Fruit fly (Drosophila melanogaster) whole organism, embryonic: Measurements from ENCODE around the gene SelT.

Experiments
- ATbp ChIP-seq: fragments of 200-800 bp; sonication (Bioruptor generic); optimal IDR thresholded peaks from 2 replicates; lab custom pipeline; 2017; ENCODE audit warnings: missing biosample characterization, mild to moderate bottlenecking, missing genetic modification characterization, missing genetic modification reagents
- B-H2 ChIP-seq: fragments of 200-800 bp; sonication (Bioruptor generic); optimal IDR thresholded peaks from 2 replicates; lab custom pipeline; 2018; ENCODE audit warnings: missing biosample characterization, mild to moderate bottlenecking, missing genetic modification characterization
- CG10462 ChIP-seq: fragments of 200-800 bp; sonication (Bioruptor generic); optimal IDR thresholded peaks from 2 replicates; lab custom pipeline; 2016; ENCODE audit warnings: missing biosample characterization, missing genetic modification characterization
- CG10565 ChIP-seq: fragments of 200-800 bp; sonication (Bioruptor generic); optimal IDR thresholded peaks from 3 replicates; lab custom pipeline; 2016; ENCODE audit warnings: missing biosample characterization, mild to moderate bottlenecking, missing genetic modification characterization
- CG11560 ChIP-seq: fragments of 200-800 bp; sonication (Bioruptor generic); IDR thresholded peaks from 3 replicates; pipeline ENCODE4 v1.3.6; 2022; ENCODE audit warnings: missing biosample characterization, missing genetic modification characterization
- CG12659 ChIP-seq: fragments of 200-800 bp; sonication (Bioruptor generic); optimal IDR thresholded peaks from 3 replicates; lab custom pipeline; 2017; ENCODE audit warnings: mild to moderate bottlenecking, missing biosample characterization, missing genetic modification reagents, missing genetic modification characterization
- CG14860 ChIP-seq: fragments of 200-800 bp; sonication (Bioruptor generic); IDR thresholded peaks from 3 replicates; pipeline ENCODE4 v1.3.6; 2022; ENCODE audit warnings: missing biosample characterization, missing genetic modification characterization; ENCODE audit not compliant: partially characterized antibody
- CG1529 ChIP-seq: fragments of 200-800 bp; sonication (Bioruptor generic); optimal IDR thresholded peaks from 3 replicates; lab custom pipeline; 2018; ENCODE audit warnings: missing biosample characterization, missing genetic modification characterization
- CG16863 ChIP-seq: fragments of 200-800 bp; sonication (Bioruptor generic); optimal IDR thresholded peaks from 3 replicates; lab custom pipeline; 2016; ENCODE audit warnings: missing biosample characterization, missing genetic modification characterization
- CG17912 ChIP-seq: fragments of 200-800 bp; sonication (Bioruptor generic); optimal IDR thresholded peaks from 2 replicates; lab custom pipeline; 2018; ENCODE audit warnings: missing biosample characterization, mild to moderate bottlenecking, missing genetic modification characterization
- CG18011 ChIP-seq: fragments of 200-800 bp; sonication (Bioruptor generic); optimal IDR thresholded peaks from 2 replicates; lab custom pipeline; 2017; ENCODE audit warnings: missing biosample characterization, missing genetic modification characterization, mild to moderate bottlenecking, moderate library complexity, missing genotype
- CG18599 ChIP-seq: fragments of 200-800 bp; sonication (Bioruptor generic); optimal IDR thresholded peaks from 3 replicates; lab custom pipeline; 2017; ENCODE audit warnings: missing biosample characterization, missing genetic modification characterization, mild to moderate bottlenecking, moderate library complexity, missing genetic modification reagents
- CG7372 ChIP-seq: fragments of 200-800 bp; sonication (Bioruptor generic); IDR thresholded peaks from 2 replicates; pipeline ENCODE4 v1.3.6; 2022; ENCODE audit warnings: missing biosample characterization, missing genetic modification characterization
- CG8765 ChIP-seq: fragments of 200-800 bp; sonication (Bioruptor generic); IDR thresholded peaks from 2 replicates; pipeline ENCODE4 v1.3.6; 2022; ENCODE audit warnings: missing biosample characterization, missing genetic modification characterization
- CG8944 ChIP-seq: fragments of 200-800 bp; sonication (Bioruptor generic); optimal IDR thresholded peaks from 3 replicates; lab custom pipeline; 2016; ENCODE audit warnings: missing biosample characterization, missing genetic modification characterization
- CG9437 ChIP-seq: fragments of 200-800 bp; sonication (Bioruptor generic); optimal IDR thresholded peaks from 2 replicates; lab custom pipeline; 2018; ENCODE audit warnings: missing biosample characterization, mild to moderate bottlenecking, missing genetic modification characterization
- Dad ChIP-seq: fragments of 200-800 bp; sonication (Bioruptor generic); optimal IDR thresholded peaks from 3 replicates; lab custom pipeline; 2016; ENCODE audit warnings: missing biosample characterization, missing genetic modification characterization
- Dek ChIP-seq: fragments of 200-800 bp; sonication (Bioruptor generic); optimal IDR thresholded peaks from 3 replicates; lab custom pipeline; 2019; ENCODE audit warnings: missing biosample characterization, mild to moderate bottlenecking, missing genetic modification characterization, moderate library complexity
- Dll ChIP-seq: fragments of 200-800 bp; sonication (Bioruptor generic); IDR thresholded peaks from 4 replicates; pipeline ENCODE4 v1.3.6; 2022; ENCODE audit warnings: missing biosample characterization, missing genetic modification characterization; ENCODE audit not compliant: partially characterized antibody
- Ets97D ChIP-seq: fragments of 200-800 bp; sonication (Bioruptor generic); optimal IDR thresholded peaks from 3 replicates; lab custom pipeline; 2016; ENCODE audit warnings: missing biosample characterization, missing genetic modification characterization
- Gsc ChIP-seq: fragments of 200-800 bp; sonication (Bioruptor generic); IDR thresholded peaks from 2 replicates; pipeline ENCODE4 v1.3.6; 2022; ENCODE audit warnings: missing biosample characterization, missing genetic modification characterization
- HLH54F ChIP-seq: fragments of 200-800 bp; sonication (Bioruptor generic); optimal IDR thresholded peaks from 3 replicates; lab custom pipeline; 2016; ENCODE audit warnings: missing biosample characterization, missing genetic modification characterization
- Hr51 ChIP-seq, 2 experiments: fragments of 200-800 bp; sonication (Bioruptor generic); optimal IDR thresholded peaks; 2 replicates in 1 of 2; 3 replicates in 1 of 2; lab custom pipeline; 2016 to 2018; ENCODE audit warnings: missing biosample characterization in 2 of 2, missing genetic modification characterization in 2 of 2, mild to moderate bottlenecking in 1 of 2, moderate library complexity in 1 of 2
- Kr ChIP-seq: fragments of 200-800 bp; sonication (Bioruptor generic); optimal IDR thresholded peaks from 2 replicates; lab custom pipeline; 2017; ENCODE audit warnings: missing biosample characterization, mild to moderate bottlenecking, missing genetic modification characterization
- Mrtf ChIP-seq: fragments of 200-800 bp; sonication (Bioruptor generic); IDR thresholded peaks from 3 replicates; pipeline ENCODE4 v1.3.6; 2022; ENCODE audit warnings: missing biosample characterization, missing genetic modification characterization
- NK7.1 ChIP-seq: fragments of 200-800 bp; sonication (Bioruptor generic); optimal IDR thresholded peaks from 3 replicates; lab custom pipeline; 2016; ENCODE audit warnings: missing biosample characterization, missing genetic modification characterization
- NfI ChIP-seq: fragments of 200-800 bp; sonication (Bioruptor generic); optimal IDR thresholded peaks from 3 replicates; lab custom pipeline; 2018; ENCODE audit warnings: missing biosample characterization, mild to moderate bottlenecking, missing genetic modification characterization, moderate library complexity
- Optix ChIP-seq: fragments of 200-800 bp; sonication (Bioruptor generic); IDR thresholded peaks from 3 replicates; pipeline ENCODE4 v1.3.6; 2022; ENCODE audit warnings: missing biosample characterization, missing genetic modification characterization
- Poxn ChIP-seq: fragments of 200-800 bp; sonication (Bioruptor generic); IDR thresholded peaks from 2 replicates; pipeline ENCODE4 v1.3.6; 2022; ENCODE audit warnings: missing biosample characterization, missing genetic modification characterization
- Sox100B ChIP-seq: fragments of 200-800 bp; sonication (Bioruptor generic); optimal IDR thresholded peaks from 3 replicates; lab custom pipeline; 2018; ENCODE audit warnings: missing biosample characterization, mild to moderate bottlenecking, missing genetic modification characterization
- Spps ChIP-seq: fragments of 200-800 bp; sonication (Bioruptor generic); optimal IDR thresholded peaks from 2 replicates; lab custom pipeline; 2018; ENCODE audit warnings: missing biosample characterization, mild to moderate bottlenecking, missing genetic modification characterization
- Stat92E ChIP-seq, 3 experiments: fragments of >200 bp in 2 of 3; fragments of 200-800 bp in 1 of 3; sonication (Bioruptor generic) in 1 of 3; optimal IDR thresholded peaks; 2 replicates each; lab custom pipeline; 2017 to 2019; ENCODE audit warnings: missing biosample characterization in 3 of 3, missing genetic modification characterization in 3 of 3, mild to moderate bottlenecking in 1 of 3, moderate library complexity in 1 of 3
- Usf ChIP-seq: fragments of 200-800 bp; sonication (Bioruptor generic); optimal IDR thresholded peaks from 2 replicates; lab custom pipeline; 2017; ENCODE audit warnings: missing genotype, missing biosample characterization, missing genetic modification characterization
- Xrp1 ChIP-seq: fragments of 200-800 bp; sonication (Bioruptor generic); IDR thresholded peaks from 2 replicates; pipeline ENCODE4 v1.3.6; 2022; ENCODE audit warnings: missing biosample characterization, missing genetic modification characterization
- amos ChIP-seq: fragments of 200-800 bp; sonication (Bioruptor generic); IDR thresholded peaks from 2 replicates; pipeline ENCODE4 v1.3.6; 2022; ENCODE audit warnings: missing biosample characterization, missing genetic modification characterization; ENCODE audit not compliant: partially characterized antibody
- ato ChIP-seq: fragments of 200-800 bp; sonication (Bioruptor generic); IDR thresholded peaks from 2 replicates; pipeline ENCODE4 v1.3.6; 2022; ENCODE audit warnings: missing biosample characterization, missing genetic modification characterization; ENCODE audit not compliant: partially characterized antibody
- bcd ChIP-seq: fragments of 200-800 bp; sonication (Bioruptor generic); optimal IDR thresholded peaks from 2 replicates; lab custom pipeline; 2017; ENCODE audit warnings: missing biosample characterization, mild to moderate bottlenecking, missing genetic modification characterization
- dati ChIP-seq: fragments of 200-800 bp; sonication (Bioruptor generic); IDR thresholded peaks from 2 replicates; pipeline ENCODE4 v1.3.6; 2022; ENCODE audit warnings: missing biosample characterization, missing genetic modification characterization
- disco-r ChIP-seq: fragments of 200-800 bp; sonication (Bioruptor generic); optimal IDR thresholded peaks from 2 replicates; lab custom pipeline; 2016; ENCODE audit warnings: missing biosample characterization, missing genetic modification characterization
- gsb ChIP-seq: fragments of 200-800 bp; sonication (Bioruptor generic); IDR thresholded peaks from 2 replicates; pipeline ENCODE4 v1.3.6; 2022; ENCODE audit warnings: missing biosample characterization, missing genetic modification characterization
- klu ChIP-seq: fragments of 200-800 bp; sonication (Bioruptor generic); IDR thresholded peaks from 2 replicates; pipeline ENCODE4 v1.3.6; 2022; ENCODE audit warnings: missing biosample characterization, missing genetic modification characterization
- lmd ChIP-seq: fragments of 200-800 bp; sonication (Bioruptor generic); IDR thresholded peaks from 2 replicates; pipeline ENCODE4 v1.3.6; 2022; ENCODE audit warnings: missing biosample characterization, missing genetic modification characterization
- nerfin-2 ChIP-seq: fragments of 200-800 bp; sonication (Bioruptor generic); IDR thresholded peaks from 2 replicates; pipeline ENCODE4 v1.3.6; 2022; ENCODE audit warnings: missing biosample characterization, missing genetic modification characterization; ENCODE audit not compliant: partially characterized antibody
- phol ChIP-seq: fragments of 200-800 bp; sonication (Bioruptor generic); optimal IDR thresholded peaks from 3 replicates; lab custom pipeline; 2018; ENCODE audit warnings: missing biosample characterization, mild to moderate bottlenecking, missing genetic modification characterization, moderate library complexity
- tll ChIP-seq, 2 experiments: fragments of 200-800 bp in 1 of 2; fragments of >200 bp in 1 of 2; sonication (Bioruptor generic) in 1 of 2; optimal IDR thresholded peaks; 2 replicates each; lab custom pipeline; 2017 to 2019; ENCODE audit warnings: missing biosample characterization in 2 of 2, missing genetic modification characterization in 2 of 2, mild to moderate bottlenecking in 1 of 2, moderate library complexity in 1 of 2
- tna ChIP-seq: fragments of 200-800 bp; sonication (Bioruptor generic); IDR thresholded peaks from 2 replicates; pipeline ENCODE4 v1.3.6; 2022; ENCODE audit warnings: missing biosample characterization, missing genetic modification characterization; ENCODE audit not compliant: partially characterized antibody
- toy ChIP-seq: fragments of 200-800 bp; sonication (Bioruptor generic); IDR thresholded peaks from 2 replicates; pipeline ENCODE4 v1.3.6; 2022; ENCODE audit warnings: missing biosample characterization, missing genetic modification characterization
- wek ChIP-seq: fragments of 200-800 bp; sonication (Bioruptor generic); optimal IDR thresholded peaks from 3 replicates; lab custom pipeline; 2018; ENCODE audit warnings: missing biosample characterization, mild to moderate bottlenecking, missing genetic modification characterization, moderate library complexity
- zen ChIP-seq: fragments of 200-800 bp; sonication (Bioruptor generic); optimal IDR thresholded peaks from 3 replicates; lab custom pipeline; 2018; ENCODE audit warnings: missing biosample characterization, mild to moderate bottlenecking, missing genetic modification characterization, moderate library complexity

The SelT gene

dm6 chr2L:5044892-5045619 is 34.3 kb downstream of the SelT start (continued):
- TF ChIP-seq tna, result no peak
- no peak for TF ChIP-seq Dll (GFP tag; lab: Robert Waterston, UW)
- TF ChIP-seq CG9437 (GFP tag; lab: Kevin White, UChicago), result peak; percentile 74
- no peak for TF ChIP-seq klu (GFP tag; lab: Robert Waterston, UW)
- peak; percentile 7 to 73 for TF ChIP-seq Hr51 (GFP tag; optimal IDR thresholded peaks at IDR 0.05; lab: Kevin White, UChicago)
- no peak for TF ChIP-seq gsb
- no peak for TF ChIP-seq amos
- no peak for TF ChIP-seq Poxn (GFP tag; lab: Robert Waterston, UW)
- TF ChIP-seq lmd (GFP tag; lab: Robert Waterston, UW), result peak; percentile 54; the same call in 1 of the 2 replicates
- no peak for TF ChIP-seq zen
- TF ChIP-seq nerfin-2 (GFP tag; lab: Robert Waterston, UW), result no peak
- TF ChIP-seq ato (GFP tag; lab: Robert Waterston, UW), result no peak
- TF ChIP-seq CG18599, result peak; percentile 33
- TF ChIP-seq Dad (GFP tag; lab: Kevin White, UChicago), result peak; percentile 37
- TF ChIP-seq wek (GFP tag; lab: Kevin White, UChicago), result no peak
- TF ChIP-seq CG12659 (GFP tag; lab: Kevin White, UChicago), result peak; percentile 65
- no peak for TF ChIP-seq CG11560
- TF ChIP-seq CG14860 (GFP tag; lab: Robert Waterston, UW), result no peak
- no peak for TF ChIP-seq CG18011 (GFP tag; lab: Kevin White, UChicago)
- peak; percentile 53 for TF ChIP-seq CG8944
- no peak for TF ChIP-seq CG10565 (GFP tag; lab: Kevin White, UChicago)
- TF ChIP-seq Sox100B, result peak; percentile 78
- TF ChIP-seq Gsc, result no peak
- TF ChIP-seq Xrp1, result peak; percentile 61
- no peak for TF ChIP-seq Usf (GFP tag; lab: Kevin White, UChicago)
- TF ChIP-seq bcd (GFP tag; lab: Kevin White, UChicago), result peak; percentile 62
- no peak for TF ChIP-seq disco-r (GFP tag; lab: Kevin White, UChicago)
- no peak for TF ChIP-seq HLH54F
- TF ChIP-seq CG1529 (GFP tag; lab: Kevin White, UChicago), result peak; percentile 1
- no peak for TF ChIP-seq CG7372 (GFP tag; lab: Robert Waterston, UW)
- no peak for TF ChIP-seq CG8765 (GFP tag; lab: Robert Waterston, UW)
- TF ChIP-seq toy (GFP tag; lab: Robert Waterston, UW), result no peak
- no peak for TF ChIP-seq Ets97D (GFP tag; lab: Kevin White, UChicago)
- TF ChIP-seq Dek (tag; lab: Kevin White, UChicago), result peak; percentile 34
- no peak for TF ChIP-seq Mrtf (GFP tag; lab: Robert Waterston, UW)
- TF ChIP-seq phol (tag; lab: Kevin White, UChicago), result peak; percentile 65
- TF ChIP-seq NfI (GFP tag; lab: Kevin White, UChicago), result peak; percentile 19
- no peak for TF ChIP-seq dati (GFP tag; lab: Robert Waterston, UW)
- peak; percentile 52 for TF ChIP-seq CG16863 (GFP tag; lab: Kevin White, UChicago)
- no peak for TF ChIP-seq Stat92E (GFP tag; optimal IDR thresholded peaks at IDR 0.05; lab: Kevin White, UChicago)
- no peak for TF ChIP-seq Spps (tag; lab: Kevin White, UChicago)
- no peak for TF ChIP-seq B-H2 (GFP tag; lab: Kevin White, UChicago)
- TF ChIP-seq Optix (GFP tag; lab: Robert Waterston, UW), result no peak
- TF ChIP-seq Kr (GFP tag; lab: Kevin White, UChicago), result no peak
- no peak for TF ChIP-seq tll (GFP tag; optimal IDR thresholded peaks at IDR 0.05; lab: Kevin White, UChicago)
- TF ChIP-seq CG17912 (GFP tag; lab: Kevin White, UChicago), result no peak
- peak; percentile 56 for TF ChIP-seq ATbp (GFP tag; lab: Kevin White, UChicago)
- TF ChIP-seq NK7.1 (GFP tag; lab: Kevin White, UChicago), result no peak
- no peak for TF ChIP-seq CG10462 (GFP tag; lab: Kevin White, UChicago)
